Fruit fly (Drosophila melanogaster): ENCODE results near the gene Ube4A.

Ube4A gene

dm6 chr2L:6647103-6647711, 11.1 kb upstream of the Ube4A start (continued):
- peak in 1 of 2 experiments; percentile 4 for TF ChIP-seq dl (GFP tag; optimal IDR thresholded peaks at IDR 0.05; ENCODE audit: insufficient read depth in 1 of 2, partially characterized antibody in 2 of 2)
- TF ChIP-seq foxo (GFP tag; optimal IDR thresholded peaks at IDR 0.05) = peak; percentile 42 to 93
- peak; percentile 90 for TF ChIP-seq ey (GFP tag; optimal IDR thresholded peaks at IDR 0.05)
- no peak for TF ChIP-seq Hr78 (GFP tag; optimal IDR thresholded peaks at IDR 0.05)
- no peak for TF ChIP-seq Abd-B (GFP tag; optimal IDR thresholded peaks at IDR 0.05)
- peak; percentile 76 for TF ChIP-seq woc (GFP tag; optimal IDR thresholded peaks at IDR 0.05)
- peak; percentile 93 for TF ChIP-seq h (GFP tag; optimal IDR thresholded peaks at IDR 0.05)
- TF ChIP-seq Hr83 (GFP tag; optimal IDR thresholded peaks at IDR 0.05; ENCODE audit: poor library complexity, severe bottlenecking) = no peak
- TF ChIP-seq psq (GFP tag; optimal IDR thresholded peaks at IDR 0.05) = peak; percentile 94
- peak; percentile 40 for TF ChIP-seq CG9705 (GFP tag; optimal IDR thresholded peaks at IDR 0.05)

DNA sequence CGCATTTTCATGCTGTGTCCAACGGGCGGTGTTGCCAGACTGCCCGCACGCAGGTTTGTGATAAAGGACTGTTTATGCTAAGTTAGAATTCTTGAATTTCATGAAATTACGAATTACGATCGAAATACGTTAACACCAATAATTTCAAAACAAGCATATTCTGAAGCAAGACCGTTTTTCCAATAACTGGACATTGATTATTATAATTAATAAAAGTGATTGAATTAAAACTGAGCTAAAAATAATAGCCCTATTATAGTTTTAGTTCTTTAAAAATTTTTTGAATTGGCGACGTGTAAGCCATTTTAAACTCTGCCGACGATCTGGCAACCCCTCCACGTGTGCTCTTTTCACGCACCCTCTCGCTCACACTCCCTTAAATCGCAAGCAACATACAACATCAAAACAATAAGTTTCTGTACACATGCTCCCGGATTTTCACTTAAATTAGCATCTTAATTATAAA, 10.1 kb upstream of the Ube4A start:
- TF ChIP-seq CrebA (GFP tag; optimal IDR thresholded peaks at IDR 0.05; ENCODE audit: borderline replicate concordance) (no peak), fru (GFP tag; optimal IDR thresholded peaks at IDR 0.05) (peak; percentile 93), Hnf4 (GFP tag; optimal IDR thresholded peaks at IDR 0.05) (no peak), sv (GFP tag; optimal IDR thresholded peaks at IDR 0.05) (peak; percentile 95), CG32264 (GFP tag; optimal IDR thresholded peaks at IDR 0.05) (peak; percentile 72), foxo (GFP tag; optimal IDR thresholded peaks at IDR 0.05) (peak in 1 of 2 experiments; percentile 96), br (GFP tag; optimal IDR thresholded peaks at IDR 0.05) (peak; percentile 93), Jra (GFP tag; optimal IDR thresholded peaks at IDR 0.05) (peak; percentile 57), psq (GFP tag; optimal IDR thresholded peaks at IDR 0.05) (peak; percentile 88), rgr (GFP tag; optimal IDR thresholded peaks at IDR 0.05) (peak; percentile 95), dsf (GFP tag; optimal IDR thresholded peaks at IDR 0.05; ENCODE audit: borderline replicate concordance) (peak; percentile 42), Sp1 (GFP tag; optimal IDR thresholded peaks at IDR 0.05) (peak; percentile 90), woc (GFP tag; optimal IDR thresholded peaks at IDR 0.05) (peak; percentile 86), ey (GFP tag; optimal IDR thresholded peaks at IDR 0.05) (peak; percentile 90), Mio (GFP tag; optimal IDR thresholded peaks at IDR 0.05) (peak; percentile 35), jim (GFP tag; optimal IDR thresholded peaks at IDR 0.05) (no peak), h (GFP tag; optimal IDR thresholded peaks at IDR 0.05) (peak; percentile 94), HLH106 (tag; optimal IDR thresholded peaks at IDR 0.05) (peak; percentile 93), CG9705 (GFP tag; optimal IDR thresholded peaks at IDR 0.05) (peak; percentile 87), usp (GFP tag; optimal IDR thresholded peaks at IDR 0.05) (no peak), OdsH (GFP tag; optimal IDR thresholded peaks at IDR 0.05) (peak; percentile 92), GATAd (GFP tag; optimal IDR thresholded peaks at IDR 0.05) (peak; percentile 55), Dfd (GFP tag; optimal IDR thresholded peaks at IDR 0.05) (no peak), Rel (GFP tag; optimal IDR thresholded peaks at IDR 0.05) (peak; percentile 72), Rel (tag; optimal IDR thresholded peaks at IDR 0.05) (peak; percentile 69)

- TF ChIP-seq Hr83 (GFP tag; optimal IDR thresholded peaks at IDR 0.05; ENCODE audit: poor library complexity, severe bottlenecking) (peak; percentile 43), N (GFP tag; optimal IDR thresholded peaks at IDR 0.05) (peak; percentile 3), woc (GFP tag; optimal IDR thresholded peaks at IDR 0.05) (no peak), sv (GFP tag; optimal IDR thresholded peaks at IDR 0.05) (no peak), ey (GFP tag; optimal IDR thresholded peaks at IDR 0.05) (peak; percentile 23), Abd-B (GFP tag; optimal IDR thresholded peaks at IDR 0.05) (peak; percentile 22), Rel (GFP tag; optimal IDR thresholded peaks at IDR 0.05) (no peak), Rel (tag; optimal IDR thresholded peaks at IDR 0.05) (peak; percentile 36)
These were observed 9.1 kb upstream of the Ube4A start, which contains the start of the genes CG31635 and Tango1 for dm6 chr2L:6649085-6649754. Gene CG31635 (minus strand): TSS chr2L:6649114. Gene Tango1 (plus strand): TSS chr2L:6649388.

DNA sequence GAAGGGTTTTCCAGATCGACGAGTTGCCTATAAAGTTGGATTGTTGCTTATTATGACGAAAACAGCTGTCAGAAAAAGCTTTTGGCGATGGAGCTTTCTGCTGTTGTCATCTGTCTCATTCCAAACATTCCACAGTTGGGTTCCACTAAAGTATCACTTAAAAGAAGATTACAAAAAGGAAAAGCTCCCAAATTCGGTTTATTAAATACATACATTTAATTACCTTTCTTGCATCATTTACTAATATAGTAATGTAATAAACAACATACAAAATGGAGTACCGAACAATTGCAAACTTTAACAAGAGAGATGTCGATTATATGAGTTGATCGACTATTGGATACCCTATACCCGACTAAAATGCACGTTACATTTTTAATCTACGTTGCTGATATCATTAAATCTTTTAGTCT, 2.0 kb upstream of the Ube4A start, which contains the start of gene CG31633:
Gene CG31633 (minus strand): TSS at position 58 of the 413 bp plus-strand sequence.
- TF ChIP-seq h (GFP tag; optimal IDR thresholded peaks at IDR 0.05) (no peak), Dfd (GFP tag; optimal IDR thresholded peaks at IDR 0.05) (no peak), fru (GFP tag; optimal IDR thresholded peaks at IDR 0.05) (no peak), foxo (GFP tag; optimal IDR thresholded peaks at IDR 0.05) (no peak), CrebA (GFP tag; optimal IDR thresholded peaks at IDR 0.05; ENCODE audit: borderline replicate concordance) (no peak), Dif (GFP tag; optimal IDR thresholded peaks at IDR 0.05; ENCODE audit: partially characterized antibody) (no peak), woc (GFP tag; optimal IDR thresholded peaks at IDR 0.05) (no peak), sage (GFP tag; optimal IDR thresholded peaks at IDR 0.05) (no peak), sv (GFP tag; optimal IDR thresholded peaks at IDR 0.05) (no peak), Hr78 (GFP tag; optimal IDR thresholded peaks at IDR 0.05) (no peak), Mio (GFP tag; optimal IDR thresholded peaks at IDR 0.05) (no peak), Rel (GFP tag; optimal IDR thresholded peaks at IDR 0.05) (no peak), Rel (tag; optimal IDR thresholded peaks at IDR 0.05) (no peak), Abd-B (GFP tag; optimal IDR thresholded peaks at IDR 0.05) (no peak), Vsx2 (GFP tag; optimal IDR thresholded peaks at IDR 0.05; ENCODE audit: partially characterized antibody) (no peak), OdsH (GFP tag; optimal IDR thresholded peaks at IDR 0.05) (no peak)

All from whole organism, wandering third instar larva.